Worm (Caenorhabditis elegans) whole organism, early embryonic: ENCODE measurements around the gene srh-286.

Source experiments
- B0310.2 ChIP-seq: sonication (generic microtip); optimal IDR thresholded peaks from 2 replicates; lab custom pipeline; 2016; ENCODE audit warnings: mild to moderate bottlenecking, missing genetic modification characterization, missing compliant biosample characterization
- F13C5.2 ChIP-seq: sonication (generic microtip); optimal IDR thresholded peaks from 2 replicates; lab custom pipeline; 2017; ENCODE audit warnings: mild to moderate bottlenecking, missing genetic modification characterization, inconsistent platforms, missing compliant biosample characterization
- aly-1 ChIP-seq: sonication (generic microtip); optimal IDR thresholded peaks from 2 replicates; lab custom pipeline; 2016; ENCODE audit warnings: missing genetic modification characterization, missing compliant biosample characterization
- ama-1 ChIP-seq: fragments of 150-350 bp; optimal IDR thresholded peaks from 2 replicates; lab custom pipeline; 2014
- ceh-13 ChIP-seq: fragments of 200-800 bp; sonication (Bioruptor generic); optimal IDR thresholded peaks from 2 replicates; lab custom pipeline; 2018; ENCODE audit warnings: mild to moderate bottlenecking, missing genetic modification characterization, missing compliant biosample characterization
- ceh-36 ChIP-seq: sonication (generic microtip); optimal IDR thresholded peaks from 2 replicates; lab custom pipeline; 2016; ENCODE audit warnings: missing genetic modification characterization, inconsistent platforms, missing compliant biosample characterization
- flt-1 ChIP-seq: fragments of 200-800 bp; sonication (Bioruptor generic); IDR thresholded peaks from 2 replicates; pipeline ENCODE4 v1.3.6; 2022; ENCODE audit warnings: missing genetic modification characterization, missing compliant biosample characterization
- hmbx-1 ChIP-seq: sonication (generic microtip); optimal IDR thresholded peaks from 2 replicates; lab custom pipeline; 2016; ENCODE audit warnings: mild to moderate bottlenecking, missing genetic modification characterization, missing compliant biosample characterization
- hmg-4 ChIP-seq: fragments of 200-800 bp; sonication (Bioruptor generic); optimal IDR thresholded peaks from 2 replicates; lab custom pipeline; 2018; ENCODE audit warnings: mild to moderate bottlenecking, missing genetic modification characterization, missing compliant biosample characterization
- hnd-1 ChIP-seq: sonication (generic microtip); optimal IDR thresholded peaks from 2 replicates; lab custom pipeline; 2016; ENCODE audit warnings: missing genetic modification characterization, missing compliant biosample characterization
- pes-1 ChIP-seq: fragments of 200-800 bp; sonication (Bioruptor generic); IDR thresholded peaks from 2 replicates; pipeline ENCODE4 v1.3.6; 2022; ENCODE audit warnings: missing genetic modification reagents, missing genetic modification characterization, missing compliant biosample characterization
- tbx-11 ChIP-seq: fragments of 200-800 bp; sonication (Bioruptor generic); IDR thresholded peaks from 2 replicates; pipeline ENCODE4 v1.3.6; 2022; ENCODE audit warnings: missing genetic modification characterization, missing compliant biosample characterization
- tbx-37 ChIP-seq: fragments of 200-800 bp; sonication (Bioruptor generic); conservative IDR thresholded peaks from 2 replicates; pipeline ENCODE4 v1.3.6; 2022; ENCODE audit warnings: missing genetic modification reagents, missing genetic modification characterization, missing compliant biosample characterization
- tra-4 ChIP-seq: sonication (generic microtip); optimal IDR thresholded peaks from 2 replicates; lab custom pipeline; 2017; ENCODE audit warnings: missing genetic modification characterization, missing compliant biosample characterization

DNA sequence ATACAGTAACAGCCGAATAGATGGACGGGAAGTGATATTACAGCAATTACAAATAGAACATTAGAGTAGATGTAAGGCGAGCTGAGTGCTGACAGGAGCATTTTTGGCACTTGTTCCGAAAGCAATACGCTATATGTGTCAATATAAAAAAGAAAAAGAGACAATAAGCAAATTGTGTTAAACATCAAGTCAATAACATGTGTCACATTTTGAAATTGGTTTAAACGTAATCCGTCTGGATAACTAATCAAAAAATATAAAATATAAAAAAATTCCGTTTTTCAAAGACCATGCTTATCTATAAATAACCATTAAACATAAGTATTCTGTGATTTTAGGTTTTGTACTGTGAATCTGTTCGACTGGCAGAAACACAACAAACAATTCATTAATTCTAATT, 48.4 kb downstream of the srh-286 start, which contains the start of gene srh-288:
- TF ChIP-seq tbx-37 (no peak), ama-1 (lab: Kevin White, UChicago) (no peak), aly-1 (tag; lab: Kevin White, UChicago) (no peak), flt-1 (no peak), hmbx-1 (tag; lab: Kevin White, UChicago) (no peak), F13C5.2 (tag; lab: Kevin White, UChicago) (no peak), B0310.2 (no peak), tra-4 (no peak), ceh-36 (no peak), hnd-1 (tag; lab: Kevin White, UChicago) (no peak), tbx-11 (GFP tag; lab: Robert Waterston, UW) (no peak), hmg-4 (GFP tag; lab: Kevin White, UChicago) (no peak), pes-1 (no peak), ceh-13 (GFP tag; lab: Kevin White, UChicago) (no peak)
